Fruit fly (Drosophila melanogaster) whole organism, embryonic: Measurements from ENCODE around the gene CG5388.

Experiments
- cas ChIP-seq: fragments of 200-800 bp; sonication (Bioruptor generic); IDR thresholded peaks from 2 replicates; pipeline ENCODE4 v1.3.6; 2022; ENCODE audit warnings: missing biosample characterization, missing genetic modification characterization
- disco-r ChIP-seq: fragments of 200-800 bp; sonication (Bioruptor generic); optimal IDR thresholded peaks from 2 replicates; lab custom pipeline; 2016; ENCODE audit warnings: missing biosample characterization, missing genetic modification characterization
- tin ChIP-seq: fragments of 200-800 bp; sonication (Bioruptor generic); optimal IDR thresholded peaks from 3 replicates; lab custom pipeline; 2016; ENCODE audit warnings: missing biosample characterization, missing genetic modification characterization

DNA sequence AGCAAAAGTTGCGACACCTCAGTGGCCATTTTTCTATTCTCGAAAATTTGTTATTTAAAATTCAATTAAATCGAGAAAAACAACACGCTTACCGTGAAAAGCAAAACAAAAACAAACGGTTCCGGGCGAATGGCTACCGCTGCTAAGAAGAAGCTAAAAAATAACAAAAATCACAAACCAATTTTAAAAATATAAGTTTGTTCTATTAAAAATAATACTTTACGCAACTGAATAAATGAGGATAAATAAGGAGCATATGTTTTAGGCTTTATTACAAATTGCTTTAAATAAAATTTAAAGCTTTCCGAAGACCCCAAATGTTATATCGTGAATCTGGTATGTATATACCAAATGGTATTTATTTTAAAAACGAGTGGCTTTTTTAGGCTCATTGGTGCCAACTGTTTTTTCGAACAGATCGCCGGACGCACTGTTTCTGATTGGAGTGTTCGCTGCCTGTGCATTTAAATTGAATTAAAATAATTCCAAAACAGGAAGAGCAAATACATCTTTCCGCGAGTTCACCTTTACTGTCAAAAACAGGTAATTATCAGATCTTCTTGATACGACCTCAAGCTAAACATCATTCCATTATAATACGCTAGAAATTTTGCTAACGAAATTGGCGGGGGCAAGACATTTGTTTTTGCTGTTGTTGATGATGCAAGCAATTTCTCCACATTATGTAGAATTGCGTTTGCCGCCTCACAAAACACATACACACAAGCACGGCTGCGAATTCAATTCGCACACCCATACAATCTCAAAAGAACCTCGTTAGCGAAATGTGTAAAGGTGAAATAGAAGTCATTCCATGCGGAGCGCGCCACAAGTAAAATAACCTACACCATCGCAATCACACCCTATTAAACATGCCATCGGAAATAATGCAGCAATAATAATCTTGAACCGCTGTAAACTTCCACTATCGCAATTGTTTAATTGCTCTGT is 27.3 kb upstream of the CG5388 start, which contains the start of the genes Polr3F and PyK:
- TF ChIP-seq tin (peak; percentile 24), cas (GFP tag; lab: Robert Waterston, UW) (no peak), disco-r (GFP tag; lab: Kevin White, UChicago) (no peak)
